Fruit fly (Drosophila melanogaster) S2 (cell line): ENCODE results near the gene gzl.

Experiments used
- CG8478 ChIP-seq: fragments of >200 bp; optimal IDR thresholded peaks from 2 replicates; lab custom pipeline; 2018
- CTCF ChIP-seq, 2 experiments: fragments of >200 bp; optimal IDR thresholded peaks; 2 replicates each; lab custom pipeline; 2018

DNA sequence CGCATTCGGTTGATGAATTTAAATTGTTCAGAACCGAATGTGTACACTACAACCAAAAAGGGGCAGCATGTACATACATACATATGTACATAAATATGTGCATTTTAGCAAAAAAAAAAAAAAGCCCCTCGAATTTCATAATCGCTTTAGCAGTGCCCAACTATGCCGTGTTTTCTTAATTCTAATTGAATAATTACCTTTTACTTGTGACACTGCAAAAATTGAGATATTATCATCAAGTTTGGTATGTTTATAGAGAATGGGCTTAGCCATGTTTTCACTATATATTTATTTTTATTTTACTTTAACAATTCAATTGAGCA is 18.8 kb downstream of the gzl start:
- TF ChIP-seq CTCF (optimal IDR thresholded peaks at IDR 0.05; lab: Kevin White, UChicago) (no peak), CG8478 (no peak)
